Worm (Caenorhabditis elegans) whole organism, L4/young adult: ENCODE data around the gene cyp-13A5.
A peak's percentile ranks its signal among the peaks of the same experiment; 100 is the strongest.

ENCODE experiments used
- W03F9.2 ChIP-seq: fragments of 150-350 bp; optimal IDR thresholded peaks from 2 replicates; lab custom pipeline; 2014; ENCODE audit warnings: missing biosample characterization, missing genetic modification characterization
- dao-5 ChIP-seq: sonication (generic microtip); optimal IDR thresholded peaks from 2 replicates; lab custom pipeline; 2016; ENCODE audit warnings: missing genotype, missing genetic modification characterization, moderate library complexity, missing compliant biosample characterization
- him-1 ChIP-seq: sonication (generic microtip); optimal IDR thresholded peaks from 2 replicates; lab custom pipeline; 2016; ENCODE audit warnings: missing genotype, missing genetic modification reagents, missing genetic modification characterization, missing compliant biosample characterization

cyp-13A5 gene

DNA sequence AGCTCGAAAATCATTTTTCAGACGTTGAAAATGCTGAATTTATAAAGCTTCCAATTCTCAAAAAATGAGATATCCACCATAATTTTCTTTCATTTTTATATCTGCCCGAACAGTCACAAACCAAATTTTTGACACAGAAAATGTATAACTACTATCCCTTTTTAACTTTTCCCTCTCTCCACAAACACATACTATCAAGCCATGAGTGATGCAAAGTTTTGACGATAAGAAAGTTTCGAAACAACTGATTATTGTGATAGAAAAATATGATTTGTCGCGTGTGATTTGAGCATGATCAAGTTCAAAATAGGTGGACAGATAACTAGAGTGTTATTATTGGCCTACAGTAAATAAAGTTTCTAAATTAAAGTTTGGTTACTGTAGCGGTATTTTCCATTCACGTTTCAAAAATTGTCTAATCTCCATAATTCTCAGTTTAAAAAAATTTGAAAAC, 7.4 kb upstream of the cyp-13A5 start, which contains the start of gene cyp-13A8:
Gene cyp-13A8, minus strand, starts transcription at position 51 of the 454 bp plus-strand sequence.
- TF ChIP-seq dao-5 (tag; lab: Kevin White, UChicago) (no peak), W03F9.2 (no peak), him-1 (tag; lab: Kevin White, UChicago) (no peak)

DNA sequence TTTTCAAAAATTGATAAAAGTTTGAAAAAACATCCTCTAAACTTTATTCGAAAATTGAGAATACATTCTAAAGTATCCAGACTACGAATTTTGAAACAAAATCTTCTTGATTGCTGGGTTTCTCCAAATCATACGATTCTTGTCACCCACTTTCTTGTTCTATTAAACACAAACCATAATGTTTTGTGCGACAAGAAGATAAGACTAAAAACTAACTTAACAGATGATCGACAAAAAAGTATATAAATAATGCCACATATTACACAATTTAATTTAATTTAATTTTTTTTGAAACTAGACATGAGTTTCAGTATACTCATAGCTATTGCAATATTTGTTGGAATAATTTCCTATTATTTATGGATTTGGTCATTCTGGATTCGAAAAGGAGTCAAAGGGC, 3.2 kb upstream of the cyp-13A5 start, which contains the start of gene cyp-13A7:
Gene cyp-13A7, plus strand, starts transcription at position 301 of the 400 bp plus-strand sequence.
- TF ChIP-seq dao-5 (tag; lab: Kevin White, UChicago) (no peak), him-1 (tag; lab: Kevin White, UChicago) (no peak), W03F9.2 (no peak)

DNA sequence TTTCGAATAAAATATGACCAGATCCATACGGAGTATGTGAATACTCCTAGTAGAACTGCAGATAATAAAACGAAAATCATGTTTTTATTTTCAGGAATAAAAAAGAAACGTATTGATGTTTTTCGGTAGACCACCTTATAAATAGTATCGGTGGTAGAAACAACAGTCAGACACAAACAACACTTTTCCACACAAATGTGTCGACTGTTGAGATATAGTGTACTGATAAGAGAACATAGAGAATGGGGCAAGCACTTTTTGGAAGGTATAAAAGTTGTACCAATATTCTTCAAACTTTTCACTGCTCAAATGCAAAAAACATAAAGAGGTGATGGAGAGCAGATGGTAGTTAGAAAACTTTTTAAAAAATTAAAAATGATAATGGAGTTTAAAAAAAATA, 2.5 kb upstream of the cyp-13A5 start, which contains the start of gene cyp-13A6:
Gene cyp-13A6, minus strand, starts transcription at position 180 of the 400 bp plus-strand sequence.
- TF ChIP-seq W03F9.2, result no peak
- no peak for TF ChIP-seq dao-5 (tag; lab: Kevin White, UChicago)
- no peak for TF ChIP-seq him-1 (tag; lab: Kevin White, UChicago)

DNA sequence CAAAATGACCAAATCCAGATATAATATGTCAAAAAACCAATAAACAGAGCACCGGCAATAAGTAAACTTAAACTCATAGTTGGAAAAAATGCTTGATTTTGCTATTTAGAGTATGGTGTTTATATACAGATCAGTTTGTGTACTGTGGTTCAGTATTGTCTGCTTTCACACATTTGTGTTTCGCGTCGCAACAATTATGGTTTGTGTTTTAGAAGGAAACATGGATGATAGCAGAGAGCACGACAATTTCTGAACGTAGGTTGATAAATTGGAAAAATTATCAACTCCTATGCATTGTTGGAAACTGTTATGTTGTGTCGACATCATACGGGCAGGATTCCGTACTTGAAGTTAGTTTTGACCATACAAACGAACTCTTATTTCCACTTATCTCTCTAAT, 2.5 kb downstream of the cyp-13A5 start, which contains the start of gene cyp-13A4:
Gene cyp-13A4, minus strand, starts transcription at position 77 of the 400 bp plus-strand sequence.
- TF ChIP-seq him-1 (tag; lab: Kevin White, UChicago) (no peak), W03F9.2 (no peak), dao-5 (tag; lab: Kevin White, UChicago) (no peak)

DNA sequence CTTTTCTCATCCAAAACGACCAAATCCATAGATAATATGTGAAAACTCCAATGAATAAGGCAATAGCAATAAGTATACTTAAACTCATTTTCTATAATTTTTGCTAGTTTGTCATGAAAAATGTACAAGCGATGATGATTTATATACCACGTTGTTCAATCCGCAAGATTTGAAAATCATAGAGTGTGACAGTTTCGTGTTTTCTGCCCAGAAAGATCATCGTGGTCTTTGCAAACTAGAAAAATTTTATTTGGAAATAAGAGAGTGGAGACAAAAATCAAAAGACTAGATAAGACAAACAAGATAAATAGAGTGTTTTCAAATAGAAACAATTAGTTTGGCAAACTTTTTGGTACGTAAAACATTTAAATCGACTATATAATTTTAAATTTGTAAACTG, 7.0 kb downstream of the cyp-13A5 start, which contains the start of gene cyp-13A3:
Gene cyp-13A3, minus strand, starts transcription at position 101 of the 400 bp plus-strand sequence.
- no peak for TF ChIP-seq dao-5 (tag; lab: Kevin White, UChicago)

DNA sequence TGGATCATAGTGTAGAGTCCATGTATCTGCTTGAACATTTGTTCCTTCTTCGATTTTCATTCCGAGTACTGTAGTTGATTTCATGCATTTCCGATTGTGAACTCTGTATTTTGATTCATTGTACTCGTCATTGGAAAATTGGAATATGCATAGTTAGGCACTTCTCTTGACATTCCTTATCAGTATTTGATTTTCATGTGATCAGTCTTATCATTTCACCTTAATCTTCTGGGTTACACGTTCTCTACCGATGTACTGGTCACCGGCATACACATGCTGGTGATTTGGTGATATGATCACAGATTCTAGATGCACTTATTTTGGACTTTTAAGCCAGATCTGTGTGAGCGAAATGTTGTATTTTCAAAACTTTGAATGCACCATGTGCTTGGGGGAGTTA, 9.0 kb downstream of the cyp-13A5 start:
- TF ChIP-seq W03F9.2, result no peak
- no peak for TF ChIP-seq dao-5 (tag; lab: Kevin White, UChicago)
- TF ChIP-seq him-1 (tag; lab: Kevin White, UChicago), result no peak

DNA sequence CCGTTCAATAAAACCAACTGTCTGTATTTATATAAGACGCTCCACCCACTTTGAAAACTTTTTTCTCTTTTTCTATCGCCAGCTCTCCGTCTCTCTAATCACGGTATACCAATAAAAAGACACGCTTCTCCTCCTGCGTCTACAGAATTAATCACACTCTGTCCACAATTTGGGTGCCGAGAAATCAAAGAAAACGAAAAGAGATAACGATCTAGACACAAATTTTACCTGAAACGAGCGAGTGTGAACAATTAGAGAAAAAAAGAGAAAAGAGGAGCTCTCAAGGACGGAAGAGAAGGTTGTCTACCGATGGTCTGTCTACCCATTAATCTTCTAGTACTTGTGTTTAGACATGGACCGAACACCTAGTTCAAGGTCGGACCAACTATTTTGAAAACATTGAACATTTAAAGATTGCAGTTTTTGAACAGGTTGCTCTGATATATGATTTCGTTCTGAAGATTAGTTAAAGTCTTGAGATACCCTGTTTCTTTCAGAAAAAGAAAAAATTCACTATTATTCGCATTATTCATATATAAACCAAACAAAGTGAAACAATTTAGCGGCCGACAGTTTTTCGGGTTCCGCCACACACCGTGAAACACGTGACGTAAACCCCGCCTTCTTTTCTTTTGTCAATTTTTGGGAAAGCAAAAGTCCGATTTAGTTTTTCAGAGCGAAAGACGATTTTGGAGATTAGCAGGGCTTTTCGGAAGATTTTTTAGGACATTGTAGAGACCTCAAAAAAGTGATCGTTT, 12.6 kb downstream of the cyp-13A5 start, which contains the start of gene cyp-13A2:
Gene cyp-13A2, minus strand, starts transcription at position 235 of the 758 bp plus-strand sequence.
- TF ChIP-seq dao-5 (tag; lab: Kevin White, UChicago), result no peak
- TF ChIP-seq him-1 (tag; lab: Kevin White, UChicago), result no peak
- no peak for TF ChIP-seq W03F9.2

DNA sequence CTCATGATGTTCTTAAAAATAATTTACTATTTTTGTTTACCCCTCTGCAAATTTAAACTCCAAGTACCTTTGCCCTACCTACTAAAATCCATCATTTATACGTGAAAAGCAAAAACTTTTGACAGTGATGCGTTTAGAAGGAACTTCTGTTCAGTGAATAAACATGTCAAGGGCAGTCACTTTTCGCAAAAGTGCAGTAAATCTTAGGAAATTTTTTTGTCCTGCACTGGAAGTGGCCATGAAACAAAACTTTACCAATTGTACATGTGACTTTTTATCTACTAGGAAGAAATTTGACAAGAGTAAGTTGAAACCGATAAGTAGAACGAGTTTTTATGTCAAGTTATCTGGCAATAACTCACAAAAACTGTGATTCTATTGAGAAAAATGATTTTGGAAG, 13.9 kb downstream of the cyp-13A5 start:
- TF ChIP-seq W03F9.2 (no peak), dao-5 (tag; lab: Kevin White, UChicago) (no peak), him-1 (tag; lab: Kevin White, UChicago) (no peak)

DNA sequence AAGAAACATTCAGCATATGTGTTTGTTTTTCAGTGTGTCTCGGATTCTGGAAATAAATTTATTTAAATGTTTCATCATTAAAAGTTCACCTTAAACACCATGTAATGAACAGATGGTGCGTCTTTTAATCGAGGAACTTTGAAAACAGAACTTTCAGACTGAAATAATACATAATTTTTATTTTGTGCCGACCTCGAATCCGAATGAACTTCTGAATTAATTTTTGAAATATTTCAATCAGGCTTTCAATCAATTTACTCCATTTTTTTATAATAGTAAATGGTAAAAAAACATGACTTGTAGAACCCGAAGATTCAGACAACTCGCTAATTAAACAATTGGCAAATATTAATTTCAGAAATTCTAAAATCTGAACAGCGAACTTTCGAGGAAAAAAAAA, 17.8 kb downstream of the cyp-13A5 start, which contains the start of gene T10B9.14:
Gene T10B9.14, minus strand, starts transcription at position 101 of the 400 bp plus-strand sequence.
- TF ChIP-seq him-1 (tag; lab: Kevin White, UChicago), result no peak
- no peak for TF ChIP-seq W03F9.2
- no peak for TF ChIP-seq dao-5 (tag; lab: Kevin White, UChicago)

DNA sequence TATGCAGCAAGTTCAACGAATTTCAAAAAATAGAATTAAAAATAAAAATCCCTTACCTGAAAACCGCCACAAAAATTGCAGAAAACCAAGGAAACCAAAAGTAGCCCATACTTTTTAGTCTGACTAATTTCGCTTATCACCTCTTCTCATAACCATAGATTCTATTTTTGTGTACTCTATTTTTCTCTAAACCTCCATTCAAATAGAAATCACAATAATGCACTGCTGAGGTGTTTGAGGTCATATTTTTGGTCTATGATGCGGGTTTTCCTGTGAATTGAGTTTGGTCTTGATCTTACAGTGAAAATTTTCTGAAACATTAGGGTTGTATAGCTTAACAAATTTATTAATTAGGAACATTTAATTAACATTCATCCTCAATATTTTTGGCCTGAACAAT, 18.3 kb downstream of the cyp-13A5 start, which contains the start of gene cyp-13A1:
Gene cyp-13A1, minus strand, starts transcription at position 156 of the 400 bp plus-strand sequence.
- TF ChIP-seq W03F9.2 (no peak), him-1 (tag; lab: Kevin White, UChicago) (no peak), dao-5 (tag; lab: Kevin White, UChicago) (no peak)

DNA sequence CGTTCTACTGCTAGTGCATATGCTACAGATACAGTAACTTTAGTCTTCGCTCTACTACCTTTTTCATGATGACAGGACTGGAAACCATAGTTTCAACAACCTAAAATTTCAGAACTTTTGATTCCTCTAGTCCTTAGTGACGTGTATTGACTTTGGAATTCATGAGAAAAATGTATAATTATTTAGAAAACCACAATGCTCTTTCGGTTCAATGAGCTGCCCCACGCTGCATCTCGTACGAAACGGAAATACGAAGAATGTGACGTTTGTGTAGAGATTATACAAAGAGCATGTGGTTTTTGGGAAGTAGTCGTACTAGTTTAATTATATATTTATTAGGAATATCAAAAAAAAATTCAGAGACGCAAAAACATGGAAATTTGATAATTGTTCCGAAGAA, 21.7 kb downstream of the cyp-13A5 start:
- no peak for TF ChIP-seq dao-5 (tag; lab: Kevin White, UChicago)
- TF ChIP-seq him-1 (tag; lab: Kevin White, UChicago), result no peak
- no peak for TF ChIP-seq W03F9.2

DNA sequence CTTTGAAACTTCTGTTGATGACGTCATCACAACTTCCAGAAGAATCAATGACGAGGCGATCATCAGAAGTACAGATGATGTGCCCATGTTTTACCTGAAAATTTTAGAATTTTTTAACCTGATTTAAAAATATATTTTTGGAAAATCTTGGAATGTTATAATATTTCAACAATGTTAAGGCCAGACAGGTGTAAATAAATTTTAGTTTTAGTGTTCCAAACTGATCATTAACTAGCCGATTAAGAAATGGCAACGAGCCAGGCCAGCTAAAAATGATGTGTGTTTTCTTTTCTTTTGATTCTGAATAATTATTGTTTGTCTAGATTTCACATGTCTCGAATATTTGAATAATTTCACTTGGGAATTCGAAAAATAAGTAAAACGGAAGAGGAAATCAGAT, 24.4 kb downstream of the cyp-13A5 start, which contains the start of gene T10B9.9:
Gene T10B9.9, minus strand, starts transcription at position 101 of the 400 bp plus-strand sequence.
- TF ChIP-seq W03F9.2 (no peak), dao-5 (tag; lab: Kevin White, UChicago) (no peak), him-1 (tag; lab: Kevin White, UChicago) (no peak)

DNA sequence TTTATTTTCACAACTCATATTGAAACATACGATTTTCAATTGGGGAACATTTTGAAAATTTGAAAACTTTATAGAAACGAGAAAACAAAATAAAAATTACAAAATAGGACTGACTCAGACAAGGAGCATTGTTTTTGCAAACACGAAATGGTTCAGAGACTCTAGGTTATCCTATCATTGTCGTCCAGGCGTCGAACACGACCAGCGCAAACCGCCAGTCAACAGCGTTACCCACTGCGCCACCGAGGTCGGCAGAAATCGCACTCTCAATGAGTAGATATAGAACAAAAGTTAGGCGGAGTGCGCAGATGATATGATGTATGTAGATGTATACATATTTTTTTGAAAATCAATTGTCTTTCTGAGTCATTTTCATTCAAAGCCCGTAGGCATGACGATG, 25.5 kb downstream of the cyp-13A5 start:
- TF ChIP-seq W03F9.2, result peak; percentile 54
- TF ChIP-seq him-1 (tag; lab: Kevin White, UChicago), result peak; percentile 32
- TF ChIP-seq dao-5 (tag; lab: Kevin White, UChicago), result peak; percentile 6
